Fruit fly (Drosophila melanogaster): ENCODE results near the gene CG14696.
A peak's percentile ranks its signal among the peaks of the same experiment; 100 is the strongest.

CG14696 gene

dm6 chr3R:10870561-10870960, 14.2 kb downstream of the CG14696 start:
- TF ChIP-seq Dfd (GFP tag; optimal IDR thresholded peaks at IDR 0.05) = no peak
- TF ChIP-seq lola (GFP tag; optimal IDR thresholded peaks at IDR 0.05) = no peak
- no peak for TF ChIP-seq Rel (GFP tag; optimal IDR thresholded peaks at IDR 0.05)
- TF ChIP-seq Rel (tag; optimal IDR thresholded peaks at IDR 0.05) = peak; percentile 35
- no peak for TF ChIP-seq Hnf4 (GFP tag; optimal IDR thresholded peaks at IDR 0.05)
- TF ChIP-seq dmrt93B (GFP tag; optimal IDR thresholded peaks at IDR 0.05) = no peak
- no peak for TF ChIP-seq Myc (optimal IDR thresholded peaks at IDR 0.05)
- no peak for TF ChIP-seq sage (GFP tag; optimal IDR thresholded peaks at IDR 0.05)

DNA sequence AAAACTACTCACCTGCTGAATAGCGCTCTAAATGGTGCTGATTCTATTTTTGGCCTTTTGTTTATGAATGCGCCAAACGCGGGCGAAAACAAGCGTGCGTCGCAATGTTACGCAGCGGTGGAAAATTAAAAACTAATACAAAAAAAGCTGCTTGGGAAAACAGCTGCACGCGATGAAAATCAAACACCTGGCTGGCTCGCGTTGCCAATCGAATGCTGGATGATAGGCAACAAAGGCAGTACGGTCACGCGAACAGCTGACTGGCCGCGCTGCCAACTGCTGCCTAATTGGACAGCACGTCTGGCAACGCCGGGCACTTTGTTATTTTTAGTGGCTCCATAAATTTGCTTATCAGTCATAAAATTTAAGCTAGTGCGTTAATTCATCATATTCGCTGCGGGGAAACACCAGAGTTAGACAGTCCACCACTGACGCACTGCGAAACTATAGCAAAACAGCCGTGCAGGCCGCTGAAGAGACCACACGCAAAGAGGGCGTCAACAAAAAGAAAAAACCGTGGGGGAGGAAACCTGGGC, 16.3 kb downstream of the CG14696 start, which contains the start of the genes SelR and Tsp86D:
SelR (minus strand) TSS at position 216 of the 536 bp plus-strand sequence.
Tsp86D (plus strand) TSS at position 282 of the 536 bp plus-strand sequence.
- TF ChIP-seq dmrt93B (GFP tag; optimal IDR thresholded peaks at IDR 0.05) = no peak
- peak; percentile 42 for TF ChIP-seq Sp1 (GFP tag; optimal IDR thresholded peaks at IDR 0.05)
- TF ChIP-seq Hr83 (GFP tag; optimal IDR thresholded peaks at IDR 0.05; ENCODE audit: poor library complexity, severe bottlenecking) = peak; percentile 38
- peak; percentile 75 for TF ChIP-seq Myc (optimal IDR thresholded peaks at IDR 0.05)
- peak; percentile 17 for TF ChIP-seq rgr (GFP tag; optimal IDR thresholded peaks at IDR 0.05)
- TF ChIP-seq Hr78 (GFP tag; optimal IDR thresholded peaks at IDR 0.05) = no peak
- peak; percentile 33 for TF ChIP-seq h (GFP tag; optimal IDR thresholded peaks at IDR 0.05)
- TF ChIP-seq Rel (GFP tag; optimal IDR thresholded peaks at IDR 0.05) = no peak
- TF ChIP-seq Rel (tag; optimal IDR thresholded peaks at IDR 0.05) = peak; percentile 93
- TF ChIP-seq CG9705 (GFP tag; optimal IDR thresholded peaks at IDR 0.05) = peak; percentile 26

dm6 chr3R:10863956-10864355, 20.8 kb downstream of the CG14696 start:
- TF ChIP-seq Dif (GFP tag; optimal IDR thresholded peaks at IDR 0.05; ENCODE audit: partially characterized antibody) (peak; percentile 59), psq (GFP tag; optimal IDR thresholded peaks at IDR 0.05) (no peak), pan (optimal IDR thresholded peaks at IDR 0.05) (no peak), Abd-B (GFP tag; optimal IDR thresholded peaks at IDR 0.05) (no peak)

- no peak for TF ChIP-seq N (GFP tag; optimal IDR thresholded peaks at IDR 0.05)
- no peak for TF ChIP-seq Dfd (GFP tag; optimal IDR thresholded peaks at IDR 0.05)
- no peak for TF ChIP-seq dl (GFP tag; optimal IDR thresholded peaks at IDR 0.05; ENCODE audit: insufficient read depth in 1 of 2, partially characterized antibody in 2 of 2)
- TF ChIP-seq CG32264 (GFP tag; optimal IDR thresholded peaks at IDR 0.05) = no peak
- TF ChIP-seq Hr78 (GFP tag; optimal IDR thresholded peaks at IDR 0.05) = no peak
- TF ChIP-seq woc (GFP tag; optimal IDR thresholded peaks at IDR 0.05) = no peak
- no peak for TF ChIP-seq CG9705 (GFP tag; optimal IDR thresholded peaks at IDR 0.05)
Measured at dm6 chr3R:10863446-10863819, 21.4 kb downstream of the CG14696 start.

DNA sequence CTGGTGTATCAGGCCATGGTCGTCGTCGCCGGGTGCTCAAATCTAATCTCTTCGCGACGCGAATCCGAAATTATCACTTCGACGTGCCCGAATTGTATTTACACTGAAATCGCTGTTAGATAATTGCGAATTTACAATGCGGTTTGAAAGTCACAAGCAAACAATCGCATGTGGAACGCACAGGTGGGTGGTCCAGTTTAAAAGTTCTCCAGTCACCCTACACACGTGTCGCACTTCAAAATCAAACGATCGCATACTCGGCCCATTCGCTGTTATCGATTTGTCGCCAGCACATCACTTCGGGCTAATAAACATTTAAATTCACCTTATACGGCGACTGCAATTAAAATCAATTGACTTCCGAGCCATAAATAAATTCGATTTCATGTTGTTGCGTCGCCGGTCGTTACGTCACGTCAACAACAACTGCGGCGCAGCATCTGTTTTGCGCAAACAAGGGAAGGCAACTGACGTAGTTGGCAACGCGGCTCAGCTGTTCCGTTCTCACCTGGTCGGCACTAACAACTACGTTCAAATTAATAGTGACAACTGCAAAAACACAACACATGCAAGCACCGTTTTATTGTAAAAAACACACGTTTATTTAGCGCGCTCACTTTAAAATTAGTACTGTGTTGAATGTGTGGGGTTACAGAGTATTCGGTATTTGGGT, 21.9 kb downstream of the CG14696 start, which contains the start of gene CG6574:
CG6574 (minus strand) TSS at position 216 of the 673 bp plus-strand sequence.
- TF ChIP-seq br (GFP tag; optimal IDR thresholded peaks at IDR 0.05) (peak; percentile 38), Abd-B (GFP tag; optimal IDR thresholded peaks at IDR 0.05) (no peak), h (GFP tag; optimal IDR thresholded peaks at IDR 0.05) (peak; percentile 32), Myc (optimal IDR thresholded peaks at IDR 0.05) (peak; percentile 39), OdsH (GFP tag; optimal IDR thresholded peaks at IDR 0.05) (peak; percentile 2), ey (GFP tag; optimal IDR thresholded peaks at IDR 0.05) (peak; percentile 2), Sp1 (GFP tag; optimal IDR thresholded peaks at IDR 0.05) (no peak), HLH106 (tag; optimal IDR thresholded peaks at IDR 0.05) (peak; percentile 13), Vsx2 (GFP tag; optimal IDR thresholded peaks at IDR 0.05; ENCODE audit: partially characterized antibody) (no peak), foxo (GFP tag; optimal IDR thresholded peaks at IDR 0.05) (peak in 1 of 2 experiments; percentile 41), Rel (GFP tag; optimal IDR thresholded peaks at IDR 0.05) (no peak), Rel (tag; optimal IDR thresholded peaks at IDR 0.05) (peak; percentile 27)

DNA sequence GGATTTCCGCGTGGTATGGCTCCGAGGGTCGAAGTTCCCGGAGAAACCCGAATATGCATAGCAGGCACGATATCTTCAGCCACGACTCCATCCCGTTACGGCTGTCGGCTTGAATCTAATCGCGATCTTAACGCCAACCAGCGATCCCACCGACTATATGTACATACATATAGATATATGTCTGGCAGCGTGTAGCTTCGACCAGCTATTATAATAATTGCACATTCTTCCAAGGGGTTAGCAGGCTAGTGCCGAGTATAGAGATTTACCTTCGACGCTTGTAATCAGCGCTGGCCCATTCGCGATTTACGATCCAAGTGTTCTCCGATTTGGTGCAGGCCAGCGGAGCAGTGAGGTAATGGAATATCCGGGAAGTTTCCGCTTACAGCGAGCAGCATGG, 25.1 kb downstream of the CG14696 start, which contains the start of gene CG14694:
CG14694 (minus strand) TSS at position 101 of the 400 bp plus-strand sequence.
- TF ChIP-seq CG9705 (GFP tag; optimal IDR thresholded peaks at IDR 0.05) (no peak), psq (GFP tag; optimal IDR thresholded peaks at IDR 0.05) (no peak), Dif (GFP tag; optimal IDR thresholded peaks at IDR 0.05; ENCODE audit: partially characterized antibody) (no peak), dmrt93B (GFP tag; optimal IDR thresholded peaks at IDR 0.05) (no peak), OdsH (GFP tag; optimal IDR thresholded peaks at IDR 0.05) (no peak)

All from whole organism, wandering third instar larva.